Worm (Caenorhabditis elegans) whole organism, L1 larva: ENCODE measurements around the gene C33A12.3.

Source experiments
- F16B12.6 ChIP-seq: fragments of 150-350 bp; optimal IDR thresholded peaks from 2 replicates; lab custom pipeline; 2014; ENCODE audit warnings: missing biosample characterization, missing genetic modification characterization
- Y116A8C.19 ChIP-seq: sonication (generic microtip); optimal IDR thresholded peaks from 2 replicates; lab custom pipeline; 2016; ENCODE audit warnings: missing compliant biosample characterization, missing genetic modification characterization, borderline replicate concordance
- aha-1 ChIP-seq: fragments of 150-350 bp; optimal IDR thresholded peaks from 2 replicates; lab custom pipeline; 2014; ENCODE audit warnings: missing biosample characterization, missing genetic modification characterization
- ceh-8 ChIP-seq: fragments of 200-800 bp; sonication (Bioruptor generic); optimal IDR thresholded peaks from 2 replicates; lab custom pipeline; 2018; ENCODE audit warnings: mild to moderate bottlenecking, missing genetic modification characterization, moderate library complexity, missing compliant biosample characterization
- ceh-82 ChIP-seq, 3 experiments: fragments of 150-350 bp in 1 of 3; sonication (generic microtip) in 2 of 3; optimal IDR thresholded peaks; 2 replicates each; lab custom pipeline; 2014 to 2017; ENCODE audit warnings: missing biosample characterization in 3 of 3, missing genetic modification characterization in 3 of 3
- dpl-1 ChIP-seq, 3 experiments: fragments of 150-350 bp in 2 of 3; sonication (generic microtip) in 1 of 3; optimal IDR thresholded peaks; 2 replicates each; lab custom pipeline; 2014 to 2017; ENCODE audit warnings: missing biosample characterization in 3 of 3, missing genetic modification characterization in 3 of 3, missing genetic modification reagents in 3 of 3
- dsc-1 ChIP-seq: sonication (generic microtip); optimal IDR thresholded peaks from 2 replicates; lab custom pipeline; 2016; ENCODE audit warnings: mild to moderate bottlenecking, missing genetic modification characterization, missing compliant biosample characterization
- efl-1 ChIP-seq, 4 experiments: fragments of 150-350 bp; optimal IDR thresholded peaks in 3 of 4; peaks in 1 of 4; 1 replicate in 1 of 4; 2 replicates in 3 of 4; lab custom pipeline; 2014; ENCODE audit warnings: missing biosample characterization in 2 of 4, missing genetic modification characterization in 2 of 4, missing genetic modification reagents in 2 of 4
- egl-27 ChIP-seq, 2 experiments: fragments of 150-350 bp in 1 of 2; sonication (generic microtip); optimal IDR thresholded peaks; 3 replicates each; lab custom pipeline; 2017 to 2018; ENCODE audit warnings: missing biosample characterization in 2 of 2, missing genetic modification characterization in 2 of 2, missing genetic modification reagents in 2 of 2
- elt-3 ChIP-seq, 6 experiments: fragments of 150-350 bp in 1 of 6; sonication (generic microtip); optimal IDR thresholded peaks; 2 replicates each; lab custom pipeline; 2017 to 2018; ENCODE audit warnings: missing biosample characterization in 6 of 6, missing genetic modification characterization in 6 of 6, inconsistent platforms in 1 of 6
- fkh-10 ChIP-seq: sonication (generic microtip); optimal IDR thresholded peaks from 2 replicates; lab custom pipeline; 2017; ENCODE audit warnings: missing biosample characterization, missing genetic modification reagents, missing genetic modification characterization
- fkh-4 ChIP-seq: sonication (generic microtip); optimal IDR thresholded peaks from 2 replicates; lab custom pipeline; 2016; ENCODE audit warnings: missing compliant biosample characterization, missing genetic modification characterization, borderline replicate concordance
- fkh-8 ChIP-seq: sonication (generic microtip); optimal IDR thresholded peaks from 2 replicates; lab custom pipeline; 2016; ENCODE audit warnings: mild to moderate bottlenecking, missing genetic modification characterization, missing compliant biosample characterization
- fos-1 ChIP-seq: fragments of 150-350 bp; optimal IDR thresholded peaks from 2 replicates; lab custom pipeline; 2014; ENCODE audit warnings: missing biosample characterization, missing genetic modification characterization
- grh-1 ChIP-seq: fragments of 200-800 bp; sonication (Bioruptor generic); IDR thresholded peaks from 2 replicates; pipeline ENCODE4 v1.3.6; 2022; ENCODE audit warnings: missing genetic modification reagents, missing genetic modification characterization, missing compliant biosample characterization
- hpl-2 ChIP-seq: fragments of 150-350 bp; optimal IDR thresholded peaks from 2 replicates; lab custom pipeline; 2014; ENCODE audit warnings: missing biosample characterization, missing genetic modification reagents, missing genetic modification characterization
- irx-1 ChIP-seq: sonication (generic microtip); optimal IDR thresholded peaks from 2 replicates; lab custom pipeline; 2016; ENCODE audit warnings: missing genetic modification characterization, missing compliant biosample characterization
- lin-13 ChIP-seq: fragments of 150-350 bp; optimal IDR thresholded peaks from 2 replicates; lab custom pipeline; 2014; ENCODE audit warnings: missing biosample characterization, missing genetic modification reagents, missing genetic modification characterization
- lin-35 ChIP-seq, 2 experiments: fragments of 150-350 bp; optimal IDR thresholded peaks; 2 replicates each; lab custom pipeline; 2014; ENCODE audit warnings: missing biosample characterization in 2 of 2, missing genetic modification characterization in 2 of 2, missing genetic modification reagents in 2 of 2
- lir-3 ChIP-seq: sonication (generic microtip); optimal IDR thresholded peaks from 2 replicates; lab custom pipeline; 2016; ENCODE audit warnings: mild to moderate bottlenecking, missing genetic modification characterization, moderate library complexity, missing compliant biosample characterization; ENCODE audit not compliant: poor library complexity
- lsy-2 ChIP-seq, 2 experiments: fragments of 150-350 bp; optimal IDR thresholded peaks; 2 replicates each; lab custom pipeline; 2014; ENCODE audit warnings: missing biosample characterization in 2 of 2, missing genetic modification characterization in 2 of 2
- mab-9 ChIP-seq: fragments of 200-800 bp; sonication (Bioruptor generic); IDR thresholded peaks from 2 replicates; pipeline ENCODE4 v1.3.6; 2022; ENCODE audit warnings: missing genetic modification reagents, missing genetic modification characterization, missing compliant biosample characterization
- mef-2 ChIP-seq: fragments of 150-350 bp; optimal IDR thresholded peaks from 2 replicates; lab custom pipeline; 2014; ENCODE audit warnings: missing biosample characterization, missing genetic modification characterization
- mep-1 ChIP-seq: fragments of 150-350 bp; optimal IDR thresholded peaks from 2 replicates; lab custom pipeline; 2014; ENCODE audit warnings: missing biosample characterization, missing genetic modification characterization
- nhr-11 ChIP-seq: fragments of 150-350 bp; optimal IDR thresholded peaks from 2 replicates; lab custom pipeline; 2014; ENCODE audit warnings: missing biosample characterization, missing genetic modification characterization
- nhr-12 ChIP-seq: sonication (generic microtip); optimal IDR thresholded peaks from 2 replicates; lab custom pipeline; 2017; ENCODE audit warnings: missing biosample characterization, missing genetic modification characterization
- nhr-47 ChIP-seq: sonication (generic microtip); optimal IDR thresholded peaks from 2 replicates; lab custom pipeline; 2016; ENCODE audit warnings: mild to moderate bottlenecking, missing genetic modification characterization, moderate library complexity, missing compliant biosample characterization
- nhr-71 ChIP-seq: sonication (generic microtip); optimal IDR thresholded peaks from 2 replicates; lab custom pipeline; 2016; ENCODE audit warnings: mild to moderate bottlenecking, missing genetic modification characterization, moderate library complexity, missing compliant biosample characterization
- nhr-85 ChIP-seq: sonication (generic microtip); peaks from one replicate; lab custom pipeline; 2016; ENCODE audit warnings: missing genetic modification characterization, inconsistent platforms, missing compliant biosample characterization
- pax-3 ChIP-seq: fragments of 200-800 bp; sonication (Bioruptor generic); optimal IDR thresholded peaks from 2 replicates; lab custom pipeline; 2018; ENCODE audit warnings: mild to moderate bottlenecking, missing genetic modification characterization, moderate library complexity, missing compliant biosample characterization
- pqm-1 ChIP-seq: sonication (generic microtip); optimal IDR thresholded peaks from 3 replicates; lab custom pipeline; 2017; ENCODE audit warnings: missing biosample characterization, missing genetic modification characterization
- skn-1 ChIP-seq: fragments of 150-350 bp; optimal IDR thresholded peaks from 2 replicates; lab custom pipeline; 2014; ENCODE audit warnings: missing biosample characterization, missing genetic modification characterization
- sox-4 ChIP-seq: sonication (generic microtip); optimal IDR thresholded peaks from 2 replicates; lab custom pipeline; 2016; ENCODE audit warnings: missing genetic modification characterization, missing compliant biosample characterization
- sptf-1 ChIP-seq: fragments of 150-350 bp; optimal IDR thresholded peaks from 2 replicates; lab custom pipeline; 2014; ENCODE audit warnings: missing biosample characterization, missing genetic modification characterization
- sup-37 ChIP-seq: fragments of 200-800 bp; sonication (Bioruptor generic); optimal IDR thresholded peaks from 2 replicates; lab custom pipeline; 2018; ENCODE audit warnings: mild to moderate bottlenecking, missing genetic modification characterization, missing compliant biosample characterization
- swsn-7 ChIP-seq: sonication (generic microtip); optimal IDR thresholded peaks from 2 replicates; lab custom pipeline; 2016; ENCODE audit warnings: missing genetic modification characterization, missing compliant biosample characterization
- tlp-1 ChIP-seq: fragments of 150-350 bp; optimal IDR thresholded peaks from 2 replicates; lab custom pipeline; 2014; ENCODE audit warnings: missing biosample characterization, missing genetic modification characterization
- unc-62 ChIP-seq: fragments of 150-350 bp; optimal IDR thresholded peaks from 2 replicates; lab custom pipeline; 2014; ENCODE audit warnings: missing biosample characterization, missing genetic modification reagents, missing genetic modification characterization
- unc-98 ChIP-seq: fragments of 200-800 bp; sonication (Bioruptor generic); IDR thresholded peaks from 2 replicates; pipeline ENCODE4 v1.3.6; 2022; ENCODE audit warnings: missing genetic modification characterization, missing compliant biosample characterization
- xbp-1 ChIP-seq: sonication (generic microtip); optimal IDR thresholded peaks from 2 replicates; lab custom pipeline; 2016; ENCODE audit warnings: missing genetic modification characterization, missing compliant biosample characterization
- zag-1 ChIP-seq: fragments of 150-350 bp; optimal IDR thresholded peaks from 2 replicates; lab custom pipeline; 2014; ENCODE audit warnings: missing biosample characterization, missing genetic modification characterization
- ztf-11 ChIP-seq, 2 experiments: sonication (generic microtip); optimal IDR thresholded peaks; 2 replicates each; lab custom pipeline; 2016 to 2017; ENCODE audit warnings: missing genetic modification characterization in 2 of 2, missing biosample characterization in 1 of 2, missing compliant biosample characterization in 1 of 2
- ztf-4 ChIP-seq: fragments of 150-350 bp; optimal IDR thresholded peaks from 2 replicates; lab custom pipeline; 2014; ENCODE audit warnings: missing biosample characterization, missing genetic modification characterization

Gene C33A12.3

ce11 chrIV:9511221-9511638, 1.6 kb downstream of the C33A12.3 start (continued):
- TF ChIP-seq sox-4 (tag; lab: Kevin White, UChicago) (peak; percentile 63), lsy-2 (tag; optimal IDR thresholded peaks at IDR 0.05; lab: Kevin White, UChicago) (peak; percentile 72 to 80), ceh-8 (GFP tag; lab: Kevin White, UChicago) (peak; percentile 85), nhr-85 (tag; lab: Kevin White, UChicago) (peak; percentile 96), tlp-1 (tag; lab: Kevin White, UChicago) (no peak), skn-1 (peak; percentile 59), fkh-4 (tag; lab: Kevin White, UChicago) (peak; percentile 13), egl-27 (tag; optimal IDR thresholded peaks at IDR 0.05; lab: Kevin White, UChicago) (peak in 1 of 2 experiments; percentile 2), pqm-1 (tag; lab: Kevin White, UChicago) (no peak), mab-9 (GFP tag; lab: Robert Waterston, UW) (peak; percentile 80), nhr-11 (tag; lab: Kevin White, UChicago) (peak; percentile 17), nhr-12 (no peak), grh-1 (GFP tag; lab: Robert Waterston, UW) (peak; percentile 81), mef-2 (tag; lab: Kevin White, UChicago) (peak; percentile 48), unc-98 (no peak), ceh-82 (tag; optimal IDR thresholded peaks at IDR 0.05; lab: Kevin White, UChicago) (peak; percentile 84 to 87 (median 86)), lin-35 (GFP tag; optimal IDR thresholded peaks at IDR 0.05; lab: Kevin White, UChicago) (peak; percentile 57 to 75), dsc-1 (tag; lab: Kevin White, UChicago) (peak; percentile 91), xbp-1 (tag; lab: Kevin White, UChicago) (peak; percentile 91), zag-1 (no peak), irx-1 (tag; lab: Kevin White, UChicago) (peak; percentile 85), sup-37 (GFP tag; lab: Kevin White, UChicago) (peak; percentile 67), nhr-71 (tag; lab: Kevin White, UChicago) (peak; percentile 95), fos-1 (tag; lab: Kevin White, UChicago) (peak; percentile 63), efl-1 (optimal IDR thresholded peaks at IDR 0.05; lab: Kevin White, UChicago) (peak; percentile 73 to 78), efl-1 (GFP tag; optimal IDR thresholded peaks at IDR 0.05 in 1 of 2; lab: Kevin White, UChicago) (peak; percentile 61 to 97), sptf-1 (no peak), elt-3 (tag; optimal IDR thresholded peaks at IDR 0.05; lab: Kevin White, UChicago) (peak in 5 of 6 experiments; percentile 31 to 61 (median 47)), aha-1 (tag; lab: Kevin White, UChicago) (no peak), lir-3 (tag; lab: Kevin White, UChicago) (peak; percentile 55), F16B12.6 (peak; percentile 64), nhr-47 (tag; lab: Kevin White, UChicago) (peak; percentile 95)
- TF ChIP-seq, all 84 proteins: peak for 57

- TF ChIP-seq Y116A8C.19 (tag; lab: Kevin White, UChicago) (no peak), unc-62 (GFP tag; lab: Kevin White, UChicago) (no peak), ztf-4 (tag; lab: Kevin White, UChicago) (peak; percentile 8), dsc-1 (tag; lab: Kevin White, UChicago) (peak; percentile 41), efl-1 (optimal IDR thresholded peaks at IDR 0.05; lab: Kevin White, UChicago) (no peak), efl-1 (GFP tag; optimal IDR thresholded peaks at IDR 0.05 in 1 of 2; lab: Kevin White, UChicago) (peak in 1 of 2 experiments; percentile 62), fkh-8 (tag; lab: Kevin White, UChicago) (peak; percentile 95), mep-1 (tag; lab: Kevin White, UChicago) (peak; percentile 14), nhr-47 (tag; lab: Kevin White, UChicago) (peak; percentile 53), pax-3 (tag; lab: Kevin White, UChicago) (peak; percentile 10), ceh-82 (tag; optimal IDR thresholded peaks at IDR 0.05; lab: Kevin White, UChicago) (no peak), hpl-2 (no peak), lin-13 (GFP tag; lab: Kevin White, UChicago) (peak; percentile 5), sox-4 (tag; lab: Kevin White, UChicago) (peak; percentile 50), dpl-1 (GFP tag; optimal IDR thresholded peaks at IDR 0.05; lab: Kevin White, UChicago) (no peak), fos-1 (tag; lab: Kevin White, UChicago) (peak; percentile 9), ztf-11 (tag; optimal IDR thresholded peaks at IDR 0.05; lab: Kevin White, UChicago) (no peak), fkh-10 (GFP tag; lab: Kevin White, UChicago) (peak; percentile 24), xbp-1 (tag; lab: Kevin White, UChicago) (peak; percentile 30), nhr-71 (tag; lab: Kevin White, UChicago) (peak; percentile 38), swsn-7 (peak; percentile 5)
Observed at ce11 chrIV:9510439-9510838, 2.4 kb downstream of the C33A12.3 start, which contains the start of gene C33A12.4. TSS of gene C33A12.4 (minus strand) at chrIV:9510569.
